Worm (Caenorhabditis elegans) whole organism, midembryonic: ENCODE results near the gene nlp-25.

Experiments used
- T22C8.4 ChIP-seq: fragments of 200-800 bp; sonication (Bioruptor generic); IDR thresholded peaks from 2 replicates; pipeline ENCODE4 v1.3.6; 2022; ENCODE audit warnings: missing genetic modification characterization, missing compliant biosample characterization
- cog-1 ChIP-seq: sonication (generic microtip); optimal IDR thresholded peaks from 2 replicates; lab custom pipeline; 2016; ENCODE audit warnings: missing genetic modification characterization, missing compliant biosample characterization
- flt-1 ChIP-seq: fragments of 200-800 bp; sonication (Bioruptor generic); IDR thresholded peaks from 2 replicates; pipeline ENCODE4 v1.3.6; 2022; ENCODE audit warnings: missing genetic modification characterization, missing compliant biosample characterization
- klf-2 ChIP-seq: fragments of 200-800 bp; sonication (Bioruptor generic); conservative IDR thresholded peaks from 2 replicates; pipeline ENCODE4 v1.3.6; 2022; ENCODE audit warnings: missing genetic modification reagents, missing genetic modification characterization, missing compliant biosample characterization
- med-1 ChIP-seq: sonication (generic microtip); optimal IDR thresholded peaks from 2 replicates; lab custom pipeline; 2017; ENCODE audit warnings: missing genetic modification characterization, mild to moderate bottlenecking, missing compliant biosample characterization, antibody characterized with exemption, missing genetic modification reagents; ENCODE audit not compliant: insufficient read depth
- ref-1 ChIP-seq: fragments of 200-800 bp; sonication (Bioruptor generic); conservative IDR thresholded peaks from 2 replicates; pipeline ENCODE4 v1.3.6; 2022; ENCODE audit warnings: missing genetic modification reagents, missing genetic modification characterization, missing compliant biosample characterization
- tab-1 ChIP-seq: fragments of 200-800 bp; sonication (Bioruptor generic); IDR thresholded peaks from 2 replicates; pipeline ENCODE4 v1.3.6; 2022; ENCODE audit warnings: missing genetic modification characterization, missing compliant biosample characterization
- ztf-23 ChIP-seq: fragments of 200-800 bp; sonication (Bioruptor generic); IDR thresholded peaks from 2 replicates; pipeline ENCODE4 v1.3.6; 2022; ENCODE audit warnings: missing genetic modification reagents, missing genetic modification characterization, missing compliant biosample characterization
- ztf-29 ChIP-seq: fragments of 200-800 bp; sonication (Bioruptor generic); IDR thresholded peaks from 2 replicates; pipeline ENCODE4 v1.3.6; 2022; ENCODE audit warnings: missing genetic modification reagents, missing genetic modification characterization, missing compliant biosample characterization

Gene nlp-25

ce11 chrV:19610118-19610707 is 4.2 kb downstream of the nlp-25 start:
- TF ChIP-seq tab-1 (0 out of 2 replicates have a peak, but pooled peaks have one; percentile 7), klf-2 (no peak), ref-1 (GFP tag; lab: Robert Waterston, UW) (no peak)

ce11 chrV:19611675-19612345 is 5.8 kb downstream of the nlp-25 start:
- no peak for TF ChIP-seq flt-1 (GFP tag; lab: Robert Waterston, UW)
- no peak for TF ChIP-seq med-1 (GFP tag; lab: Kevin White, UChicago)
- no peak for TF ChIP-seq klf-2
- TF ChIP-seq T22C8.4 (GFP tag; lab: Robert Waterston, UW) = 0 out of 2 replicates have a peak, but pooled peaks have one; percentile 8

- no peak for TF ChIP-seq ref-1 (GFP tag; lab: Robert Waterston, UW)
- TF ChIP-seq ztf-23 (GFP tag; lab: Robert Waterston, UW) = no peak
- TF ChIP-seq klf-2 = no peak
- TF ChIP-seq ztf-29 (GFP tag; lab: Robert Waterston, UW) = no peak
- no peak for TF ChIP-seq T22C8.4 (GFP tag; lab: Robert Waterston, UW)
- TF ChIP-seq flt-1 (GFP tag; lab: Robert Waterston, UW) = no peak
- TF ChIP-seq cog-1 (tag; lab: Kevin White, UChicago) = no peak
- TF ChIP-seq med-1 (GFP tag; lab: Kevin White, UChicago) = no peak
- no peak for TF ChIP-seq tab-1
Measured at ce11 chrV:19613161-19613560, 7.2 kb downstream of the nlp-25 start, which contains the start of gene nlp-26. TSS of gene nlp-26 (plus strand) at chrV:19613461.

ce11 chrV:19620098-19620497 is 14.1 kb downstream of the nlp-25 start:
- TF ChIP-seq ztf-29 (GFP tag; lab: Robert Waterston, UW) = no peak
- TF ChIP-seq ztf-23 (GFP tag; lab: Robert Waterston, UW) = 0 out of 2 replicates have a peak, but pooled peaks have one; percentile 15

- TF ChIP-seq ztf-23 (GFP tag; lab: Robert Waterston, UW) (no peak), flt-1 (GFP tag; lab: Robert Waterston, UW) (peak; percentile 52; the same call in 1 of the 2 replicates), cog-1 (tag; lab: Kevin White, UChicago) (no peak), klf-2 (no peak)
Measured at ce11 chrV:19622440-19622914, 16.5 kb downstream of the nlp-25 start, which contains the start of gene Y43F8C.3. TSS of gene Y43F8C.3 (minus strand) at chrV:19622626.

- TF ChIP-seq cog-1 (tag; lab: Kevin White, UChicago) (no peak), ztf-29 (GFP tag; lab: Robert Waterston, UW) (no peak), med-1 (GFP tag; lab: Kevin White, UChicago) (no peak), flt-1 (GFP tag; lab: Robert Waterston, UW) (no peak), ref-1 (GFP tag; lab: Robert Waterston, UW) (no peak), ztf-23 (GFP tag; lab: Robert Waterston, UW) (no peak), tab-1 (no peak), klf-2 (no peak), T22C8.4 (GFP tag; lab: Robert Waterston, UW) (no peak)
Measured at ce11 chrV:19623523-19624312, 17.7 kb downstream of the nlp-25 start.

ce11 chrV:19624749-19625148 is 18.8 kb downstream of the nlp-25 start, which contains the start of gene dyf-19:
TSS of gene dyf-19 (plus strand) at chrV:19625049.
- TF ChIP-seq T22C8.4 (GFP tag; lab: Robert Waterston, UW) = no peak
- no peak for TF ChIP-seq med-1 (GFP tag; lab: Kevin White, UChicago)
- no peak for TF ChIP-seq flt-1 (GFP tag; lab: Robert Waterston, UW)
- TF ChIP-seq ztf-23 (GFP tag; lab: Robert Waterston, UW) = no peak
- TF ChIP-seq ztf-29 (GFP tag; lab: Robert Waterston, UW) = no peak
- TF ChIP-seq ref-1 (GFP tag; lab: Robert Waterston, UW) = no peak
- TF ChIP-seq tab-1 = no peak
- no peak for TF ChIP-seq klf-2
- no peak for TF ChIP-seq cog-1 (tag; lab: Kevin White, UChicago)

ce11 chrV:19625719-19626118 is 19.7 kb downstream of the nlp-25 start:
- no peak for TF ChIP-seq T22C8.4 (GFP tag; lab: Robert Waterston, UW)
- no peak for TF ChIP-seq flt-1 (GFP tag; lab: Robert Waterston, UW)
- TF ChIP-seq klf-2 = no peak
- TF ChIP-seq ztf-23 (GFP tag; lab: Robert Waterston, UW) = no peak

- TF ChIP-seq ztf-23 (GFP tag; lab: Robert Waterston, UW) (no peak), ztf-29 (GFP tag; lab: Robert Waterston, UW) (no peak), tab-1 (no peak; the same call in 1 of the 2 replicates), med-1 (GFP tag; lab: Kevin White, UChicago) (no peak), T22C8.4 (GFP tag; lab: Robert Waterston, UW) (no peak), ref-1 (GFP tag; lab: Robert Waterston, UW) (no peak), cog-1 (tag; lab: Kevin White, UChicago) (no peak), klf-2 (no peak), flt-1 (GFP tag; lab: Robert Waterston, UW) (no peak)
Measured at ce11 chrV:19629544-19629943, 23.6 kb downstream of the nlp-25 start.
